Worm (Caenorhabditis elegans) whole organism, L2 larva: Measurements from ENCODE around the gene rrf-3.

Source experiments
- F13H6.1 ChIP-seq: sonication (generic microtip); optimal IDR thresholded peaks from 2 replicates; lab custom pipeline; 2016; ENCODE audit warnings: missing genetic modification characterization, missing compliant biosample characterization
- R02D3.7 ChIP-seq: fragments of 150-350 bp; optimal IDR thresholded peaks from 2 replicates; lab custom pipeline; 2014; ENCODE audit warnings: missing biosample characterization, missing genetic modification characterization
- ZK546.5 ChIP-seq: sonication (generic microtip); optimal IDR thresholded peaks from 2 replicates; lab custom pipeline; 2017; ENCODE audit warnings: missing biosample characterization, missing genetic modification characterization
- alr-1 ChIP-seq: fragments of 150-350 bp; optimal IDR thresholded peaks from 2 replicates; lab custom pipeline; 2014; ENCODE audit warnings: missing biosample characterization, missing genetic modification characterization
- aly-2 ChIP-seq: fragments of 150-350 bp; optimal IDR thresholded peaks from 2 replicates; lab custom pipeline; 2014; ENCODE audit warnings: missing biosample characterization, missing genetic modification characterization
- ama-1 ChIP-seq: fragments of 150-350 bp; optimal IDR thresholded peaks from 2 replicates; lab custom pipeline; 2018; ENCODE audit warnings: inconsistent platforms
- blmp-1 ChIP-seq: sonication (generic microtip); optimal IDR thresholded peaks from 2 replicates; lab custom pipeline; 2017; ENCODE audit warnings: missing genetic modification characterization, mild to moderate bottlenecking, missing compliant biosample characterization, antibody characterized with exemption, moderate library complexity; ENCODE audit not compliant: insufficient read depth
- ceh-16 ChIP-seq: fragments of 150-350 bp; optimal IDR thresholded peaks from 2 replicates; lab custom pipeline; 2014; ENCODE audit warnings: missing biosample characterization, missing genetic modification characterization
- crh-2 ChIP-seq: sonication (generic microtip); optimal IDR thresholded peaks from 2 replicates; lab custom pipeline; 2017; ENCODE audit warnings: missing biosample characterization, missing genetic modification characterization
- dmd-4 ChIP-seq: sonication (generic microtip); optimal IDR thresholded peaks from 2 replicates; lab custom pipeline; 2017; ENCODE audit warnings: missing biosample characterization, missing genetic modification characterization
- egl-27 ChIP-seq: sonication (generic microtip); optimal IDR thresholded peaks from 3 replicates; lab custom pipeline; 2017; ENCODE audit warnings: missing biosample characterization, missing genetic modification reagents, missing genetic modification characterization
- elt-1 ChIP-seq: fragments of 150-350 bp; optimal IDR thresholded peaks from 2 replicates; lab custom pipeline; 2014; ENCODE audit warnings: missing biosample characterization, missing genetic modification characterization
- fos-1 ChIP-seq: fragments of 150-350 bp; optimal IDR thresholded peaks from 2 replicates; lab custom pipeline; 2014; ENCODE audit warnings: missing biosample characterization, missing genetic modification characterization
- gmeb-1 ChIP-seq: fragments of 150-350 bp; optimal IDR thresholded peaks from 2 replicates; lab custom pipeline; 2014; ENCODE audit warnings: missing biosample characterization, missing genetic modification characterization
- lin-13 ChIP-seq: fragments of 150-350 bp; optimal IDR thresholded peaks from 2 replicates; lab custom pipeline; 2014; ENCODE audit warnings: missing biosample characterization, missing genetic modification reagents, missing genetic modification characterization
- lin-39 ChIP-seq: fragments of 150-350 bp; optimal IDR thresholded peaks from 2 replicates; lab custom pipeline; 2014; ENCODE audit warnings: missing biosample characterization, missing genetic modification reagents, missing genetic modification characterization
- lsy-2 ChIP-seq, 2 experiments: fragments of 150-350 bp in 1 of 2; sonication (generic microtip) in 1 of 2; optimal IDR thresholded peaks; 2 replicates each; lab custom pipeline; 2014 to 2017; ENCODE audit warnings: missing biosample characterization in 2 of 2, missing genetic modification characterization in 2 of 2
- mab-5 ChIP-seq: fragments of 150-350 bp; optimal IDR thresholded peaks from 2 replicates; lab custom pipeline; 2014; ENCODE audit warnings: missing biosample characterization, missing genetic modification characterization
- mbf-1 ChIP-seq: sonication (generic microtip); optimal IDR thresholded peaks from 2 replicates; lab custom pipeline; 2017; ENCODE audit warnings: missing biosample characterization, missing genetic modification characterization
- nhr-10 ChIP-seq: sonication (generic microtip); optimal IDR thresholded peaks from 2 replicates; lab custom pipeline; 2017; ENCODE audit warnings: missing biosample characterization, missing genetic modification characterization
- nhr-11 ChIP-seq: fragments of 150-350 bp; optimal IDR thresholded peaks from 2 replicates; lab custom pipeline; 2014; ENCODE audit warnings: missing biosample characterization, missing genetic modification characterization
- nhr-12 ChIP-seq: fragments of 150-350 bp; optimal IDR thresholded peaks from 2 replicates; lab custom pipeline; 2014; ENCODE audit warnings: missing biosample characterization, missing genetic modification characterization
- nhr-129 ChIP-seq: fragments of 150-350 bp; optimal IDR thresholded peaks from 2 replicates; lab custom pipeline; 2014; ENCODE audit warnings: missing biosample characterization, missing genetic modification characterization
- nhr-23 ChIP-seq: fragments of 150-350 bp; optimal IDR thresholded peaks from 2 replicates; lab custom pipeline; 2014; ENCODE audit warnings: missing biosample characterization, missing genetic modification reagents, missing genetic modification characterization
- nhr-237 ChIP-seq: fragments of 150-350 bp; optimal IDR thresholded peaks from 2 replicates; lab custom pipeline; 2014; ENCODE audit warnings: missing biosample characterization, missing genetic modification characterization
- nhr-25 ChIP-seq: fragments of 150-350 bp; sonication (generic microtip); optimal IDR thresholded peaks from 3 replicates; lab custom pipeline; 2014; ENCODE audit warnings: missing biosample characterization, missing genetic modification characterization
- nhr-6 ChIP-seq: fragments of 150-350 bp; optimal IDR thresholded peaks from 2 replicates; lab custom pipeline; 2014; ENCODE audit warnings: missing biosample characterization, missing genetic modification characterization
- nhr-77 ChIP-seq: fragments of 150-350 bp; optimal IDR thresholded peaks from 2 replicates; lab custom pipeline; 2014; ENCODE audit warnings: missing biosample characterization, missing genetic modification characterization
- peb-1 ChIP-seq: fragments of 150-350 bp; optimal IDR thresholded peaks from 2 replicates; lab custom pipeline; 2014; ENCODE audit warnings: missing biosample characterization, missing genetic modification characterization
- sem-4 ChIP-seq: fragments of 150-350 bp; optimal IDR thresholded peaks from 2 replicates; lab custom pipeline; 2014; ENCODE audit warnings: missing biosample characterization, missing genetic modification reagents, missing genetic modification characterization
- skn-1 ChIP-seq: sonication (generic microtip); optimal IDR thresholded peaks from 2 replicates; lab custom pipeline; 2017; ENCODE audit warnings: missing biosample characterization, missing genetic modification characterization
- sma-3 ChIP-seq: sonication (generic microtip); optimal IDR thresholded peaks from 2 replicates; lab custom pipeline; 2016; ENCODE audit warnings: missing genetic modification reagents, missing genetic modification characterization, missing compliant biosample characterization
- sma-9 ChIP-seq, 2 experiments: fragments of 150-350 bp in 1 of 2; sonication (generic microtip) in 1 of 2; optimal IDR thresholded peaks; 2 replicates each; lab custom pipeline; 2014 to 2016; ENCODE audit warnings: missing genetic modification characterization in 2 of 2, mild to moderate bottlenecking in 1 of 2, missing biosample characterization in 1 of 2, missing compliant biosample characterization in 1 of 2, missing genetic modification reagents in 1 of 2, moderate library complexity in 1 of 2
- snpc-4 ChIP-seq: fragments of 150-350 bp; optimal IDR thresholded peaks from 2 replicates; lab custom pipeline; 2014; ENCODE audit warnings: missing biosample characterization, missing genetic modification characterization
- unc-39 ChIP-seq: fragments of 150-350 bp; optimal IDR thresholded peaks from 2 replicates; lab custom pipeline; 2014; ENCODE audit warnings: missing biosample characterization, missing genetic modification characterization
- unc-62 ChIP-seq: fragments of 150-350 bp; optimal IDR thresholded peaks from 2 replicates; lab custom pipeline; 2014; ENCODE audit warnings: missing biosample characterization, missing genetic modification reagents, missing genetic modification characterization
- zag-1 ChIP-seq: fragments of 150-350 bp; optimal IDR thresholded peaks from 2 replicates; lab custom pipeline; 2014; ENCODE audit warnings: missing biosample characterization, missing genetic modification characterization
- ztf-4 ChIP-seq: fragments of 150-350 bp; optimal IDR thresholded peaks from 2 replicates; lab custom pipeline; 2014; ENCODE audit warnings: missing biosample characterization, missing genetic modification characterization

rrf-3 gene

ce11 chrII:8205612-8206011 is 43.3 kb downstream of the rrf-3 start:
- TF ChIP-seq skn-1 (tag; lab: Kevin White, UChicago) (peak; percentile 70), ceh-16 (tag; lab: Kevin White, UChicago) (no peak), dmd-4 (tag; lab: Kevin White, UChicago) (no peak), blmp-1 (tag; lab: Kevin White, UChicago) (no peak), nhr-237 (tag; lab: Kevin White, UChicago) (no peak), gmeb-1 (tag; lab: Kevin White, UChicago) (no peak), nhr-25 (tag; lab: Kevin White, UChicago) (no peak), ama-1 (lab: Kevin White, UChicago) (no peak), peb-1 (tag; lab: Kevin White, UChicago) (no peak), fos-1 (peak; percentile 40), elt-1 (tag; lab: Kevin White, UChicago) (no peak), unc-39 (tag; lab: Kevin White, UChicago) (no peak), crh-2 (tag; lab: Kevin White, UChicago) (no peak)

DNA sequence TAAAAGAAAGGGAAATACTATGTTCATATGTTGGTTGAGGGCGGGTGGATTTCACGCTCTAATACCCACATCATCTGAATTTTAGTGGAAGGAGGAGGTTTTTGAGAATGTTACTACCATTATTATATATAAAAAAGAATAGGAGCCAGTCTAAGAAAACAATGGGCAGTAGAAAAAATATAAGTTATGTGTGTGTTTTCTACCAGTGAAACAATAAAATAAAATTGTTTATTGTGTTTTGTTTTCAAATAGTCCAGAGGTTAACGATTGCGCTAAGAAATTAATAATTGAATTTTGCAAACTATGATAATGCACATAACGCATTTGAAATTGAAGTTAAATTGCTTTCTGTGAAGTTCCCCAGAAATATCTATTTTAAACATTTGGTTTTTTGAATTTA is 47.2 kb downstream of the rrf-3 start, which contains the start of gene M110.8:
TSS of gene M110.8 (minus strand) at position 101 of the 400 bp plus-strand sequence.
- no peak for TF ChIP-seq sem-4
- TF ChIP-seq nhr-12 = no peak
- no peak for TF ChIP-seq nhr-237 (tag; lab: Kevin White, UChicago)
- TF ChIP-seq nhr-129 (tag; lab: Kevin White, UChicago) = no peak
- TF ChIP-seq unc-62 (GFP tag; lab: Kevin White, UChicago) = no peak
- no peak for TF ChIP-seq dmd-4 (tag; lab: Kevin White, UChicago)
- no peak for TF ChIP-seq R02D3.7 (tag; lab: Kevin White, UChicago)
- TF ChIP-seq nhr-10 (tag; lab: Kevin White, UChicago) = no peak
- no peak for TF ChIP-seq sma-3 (GFP tag; lab: Kevin White, UChicago)
- no peak for TF ChIP-seq lin-13 (GFP tag; lab: Kevin White, UChicago)
- no peak for TF ChIP-seq ama-1 (lab: Kevin White, UChicago)
- TF ChIP-seq fos-1 = no peak
- TF ChIP-seq unc-39 (tag; lab: Kevin White, UChicago) = no peak
- TF ChIP-seq ceh-16 (tag; lab: Kevin White, UChicago) = no peak
- TF ChIP-seq snpc-4 = no peak
- no peak for TF ChIP-seq alr-1 (tag; lab: Kevin White, UChicago)
- no peak for TF ChIP-seq ZK546.5
- no peak for TF ChIP-seq blmp-1 (tag; lab: Kevin White, UChicago)
- TF ChIP-seq skn-1 (tag; lab: Kevin White, UChicago) = no peak
- TF ChIP-seq zag-1 (tag; lab: Kevin White, UChicago) = no peak

DNA sequence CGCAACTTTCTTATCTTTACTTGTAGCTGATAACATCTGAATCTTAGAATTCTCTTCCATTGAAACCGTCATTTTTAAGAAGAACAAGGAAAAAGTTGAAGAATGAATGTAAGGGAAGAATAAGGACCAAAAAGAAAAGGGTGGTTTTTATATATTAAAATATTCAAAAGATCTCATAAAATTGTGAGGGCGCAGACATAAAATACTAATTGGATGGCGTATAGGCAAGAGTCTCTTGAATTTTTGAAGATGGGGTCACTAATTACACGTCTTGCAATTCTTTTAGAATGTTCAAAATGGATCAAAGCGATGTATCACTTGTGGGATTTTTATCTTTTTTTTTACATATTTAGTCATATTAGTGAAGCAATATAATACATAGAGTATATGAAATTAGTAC is 50.4 kb downstream of the rrf-3 start, which contains the start of gene twk-3:
TSS of gene twk-3 (minus strand) at position 101 of the 400 bp plus-strand sequence.
- no peak for TF ChIP-seq lsy-2 (tag; optimal IDR thresholded peaks at IDR 0.05; lab: Kevin White, UChicago)
- no peak for TF ChIP-seq sma-9 (GFP tag; optimal IDR thresholded peaks at IDR 0.05; lab: Kevin White, UChicago)
- TF ChIP-seq sma-9 (tag; optimal IDR thresholded peaks at IDR 0.05; lab: Kevin White, UChicago) = no peak
- no peak for TF ChIP-seq R02D3.7 (tag; lab: Kevin White, UChicago)
- no peak for TF ChIP-seq ztf-4 (tag; lab: Kevin White, UChicago)
- no peak for TF ChIP-seq aly-2 (tag; lab: Kevin White, UChicago)
- no peak for TF ChIP-seq nhr-12
- no peak for TF ChIP-seq lin-39 (tag; lab: Kevin White, UChicago)
- TF ChIP-seq egl-27 (tag; lab: Kevin White, UChicago) = no peak
- TF ChIP-seq snpc-4 = no peak
- TF ChIP-seq ZK546.5 = no peak
- TF ChIP-seq nhr-11 (tag; lab: Kevin White, UChicago) = no peak
- no peak for TF ChIP-seq mab-5 (tag; lab: Kevin White, UChicago)
- no peak for TF ChIP-seq unc-39 (tag; lab: Kevin White, UChicago)

DNA sequence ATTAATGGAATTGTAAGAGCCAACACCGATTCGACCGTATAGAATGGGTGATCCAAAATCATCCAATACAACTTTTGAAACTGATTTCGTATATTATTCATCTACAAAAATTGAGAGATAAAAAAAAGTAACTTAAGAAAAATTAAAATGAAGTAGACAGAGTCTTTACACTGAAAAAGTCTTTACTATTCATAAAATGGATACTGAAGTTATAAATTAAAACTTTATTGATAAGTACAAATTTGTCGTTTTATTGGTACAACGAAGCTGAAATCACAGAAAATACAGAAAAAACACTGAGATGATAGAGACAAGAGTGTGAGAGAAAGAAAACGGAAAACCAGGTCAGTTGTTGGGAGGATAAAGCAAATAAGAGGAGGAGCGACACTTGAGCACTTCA is 52.1 kb downstream of the rrf-3 start, which contains the start of gene M110.10:
TSS of gene M110.10 (minus strand) at position 101 of the 400 bp plus-strand sequence.
- TF ChIP-seq fos-1 (no peak), lin-13 (GFP tag; lab: Kevin White, UChicago) (no peak), egl-27 (tag; lab: Kevin White, UChicago) (no peak), nhr-25 (tag; lab: Kevin White, UChicago) (no peak), F13H6.1 (tag; lab: Kevin White, UChicago) (no peak), nhr-6 (tag; lab: Kevin White, UChicago) (no peak), lin-39 (tag; lab: Kevin White, UChicago) (no peak), lsy-2 (tag; optimal IDR thresholded peaks at IDR 0.05; lab: Kevin White, UChicago) (no peak), mbf-1 (no peak), nhr-77 (tag; lab: Kevin White, UChicago) (no peak), skn-1 (tag; lab: Kevin White, UChicago) (no peak), nhr-23 (no peak)
